Fruit fly (Drosophila melanogaster) whole organism, embryonic: ENCODE results near the gene Ids.

ENCODE experiments used
- CG10209 ChIP-seq: fragments of 200-800 bp; sonication (Bioruptor generic); optimal IDR thresholded peaks from 3 replicates; lab custom pipeline; 2017; ENCODE audit warnings: missing biosample characterization, mild to moderate bottlenecking, missing genetic modification characterization, missing genetic modification reagents
- CG10267 ChIP-seq: fragments of 200-800 bp; sonication (Bioruptor generic); optimal IDR thresholded peaks from 2 replicates; lab custom pipeline; 2018; ENCODE audit warnings: missing biosample characterization, mild to moderate bottlenecking, missing genetic modification characterization, moderate library complexity
- CG10959 ChIP-seq: fragments of 200-800 bp; sonication (Bioruptor generic); IDR thresholded peaks from 2 replicates; pipeline ENCODE4 v1.3.6; 2022; ENCODE audit warnings: missing biosample characterization, missing genetic modification characterization
- CG11695 ChIP-seq: fragments of 200-800 bp; sonication (Bioruptor generic); IDR thresholded peaks from 3 replicates; pipeline ENCODE4 v1.3.6; 2022; ENCODE audit warnings: missing biosample characterization, missing genetic modification characterization
- CG12391 ChIP-seq: fragments of 200-800 bp; sonication (Bioruptor generic); optimal IDR thresholded peaks from 3 replicates; lab custom pipeline; 2018; ENCODE audit warnings: missing biosample characterization, mild to moderate bottlenecking, missing genetic modification characterization, moderate library complexity
- CG12659 ChIP-seq: fragments of 200-800 bp; sonication (Bioruptor generic); optimal IDR thresholded peaks from 3 replicates; lab custom pipeline; 2017; ENCODE audit warnings: mild to moderate bottlenecking, missing biosample characterization, missing genetic modification reagents, missing genetic modification characterization
- CG14710 ChIP-seq: fragments of 200-800 bp; sonication (Bioruptor generic); optimal IDR thresholded peaks from 3 replicates; lab custom pipeline; 2019; ENCODE audit warnings: missing biosample characterization, mild to moderate bottlenecking, missing genetic modification characterization, moderate library complexity
- CG1603 ChIP-seq: fragments of 200-800 bp; sonication (Bioruptor generic); optimal IDR thresholded peaks from 2 replicates; lab custom pipeline; 2019; ENCODE audit warnings: missing biosample characterization, mild to moderate bottlenecking, missing genetic modification characterization, moderate library complexity
- CG16815 ChIP-seq: fragments of 200-800 bp; sonication (Bioruptor generic); optimal IDR thresholded peaks from 3 replicates; lab custom pipeline; 2017; ENCODE audit warnings: missing biosample characterization, mild to moderate bottlenecking, missing genetic modification characterization
- CG16863 ChIP-seq: fragments of 200-800 bp; sonication (Bioruptor generic); optimal IDR thresholded peaks from 3 replicates; lab custom pipeline; 2016; ENCODE audit warnings: missing biosample characterization, missing genetic modification characterization
- CG18262 ChIP-seq: fragments of 200-800 bp; optimal IDR thresholded peaks from 3 replicates; lab custom pipeline; 2019; ENCODE audit warnings: missing biosample characterization, mild to moderate bottlenecking, missing genetic modification characterization, moderate library complexity
- CG2116 ChIP-seq: fragments of 200-800 bp; sonication (Bioruptor generic); optimal IDR thresholded peaks from 3 replicates; lab custom pipeline; 2018; ENCODE audit warnings: missing biosample characterization, mild to moderate bottlenecking, missing genetic modification characterization
- CG2875 ChIP-seq: fragments of 200-800 bp; sonication (Bioruptor generic); optimal IDR thresholded peaks from 2 replicates; lab custom pipeline; 2017; ENCODE audit warnings: missing biosample characterization, mild to moderate bottlenecking, missing genetic modification characterization, missing genetic modification reagents
- CG3281 ChIP-seq: fragments of 200-800 bp; sonication (Bioruptor generic); optimal IDR thresholded peaks from 3 replicates; lab custom pipeline; 2017; ENCODE audit warnings: missing biosample characterization, mild to moderate bottlenecking, missing genetic modification characterization
- CG7372 ChIP-seq: fragments of 200-800 bp; sonication (Bioruptor generic); IDR thresholded peaks from 2 replicates; pipeline ENCODE4 v1.3.6; 2022; ENCODE audit warnings: missing biosample characterization, missing genetic modification characterization
- CG7745 ChIP-seq: fragments of 200-800 bp; sonication (Bioruptor generic); optimal IDR thresholded peaks from 2 replicates; lab custom pipeline; 2018; ENCODE audit warnings: missing biosample characterization, mild to moderate bottlenecking, missing genetic modification characterization, moderate library complexity
- CG7786 ChIP-seq: fragments of 200-800 bp; sonication (Bioruptor generic); optimal IDR thresholded peaks from 2 replicates; lab custom pipeline; 2016; ENCODE audit warnings: missing biosample characterization, missing genetic modification characterization
- CG7839 ChIP-seq: fragments of 200-800 bp; sonication (Bioruptor generic); optimal IDR thresholded peaks from 3 replicates; lab custom pipeline; 2018; ENCODE audit warnings: missing biosample characterization, mild to moderate bottlenecking, missing genetic modification characterization, moderate library complexity
- Chrac-16 ChIP-seq: fragments of 200-800 bp; sonication (Bioruptor generic); optimal IDR thresholded peaks from 3 replicates; lab custom pipeline; 2016; ENCODE audit warnings: missing biosample characterization, missing genetic modification characterization
- D ChIP-seq, 2 experiments: fragments of 200-800 bp in 1 of 2; fragments of >200 bp in 1 of 2; sonication (Bioruptor generic) in 1 of 2; optimal IDR thresholded peaks; 2 replicates in 1 of 2; 3 replicates in 1 of 2; lab custom pipeline; 2017; ENCODE audit warnings: mild to moderate bottlenecking in 1 of 2, missing biosample characterization in 1 of 2, missing genetic modification characterization in 1 of 2, missing genetic modification reagents in 1 of 2
- Dek ChIP-seq: fragments of 200-800 bp; sonication (Bioruptor generic); optimal IDR thresholded peaks from 3 replicates; lab custom pipeline; 2019; ENCODE audit warnings: missing biosample characterization, mild to moderate bottlenecking, missing genetic modification characterization, moderate library complexity
- Dip3 ChIP-seq: fragments of 200-800 bp; sonication (Bioruptor generic); optimal IDR thresholded peaks from 3 replicates; lab custom pipeline; 2016; ENCODE audit warnings: missing biosample characterization, missing genetic modification characterization
- Gsc ChIP-seq: fragments of 200-800 bp; sonication (Bioruptor generic); IDR thresholded peaks from 2 replicates; pipeline ENCODE4 v1.3.6; 2022; ENCODE audit warnings: missing biosample characterization, missing genetic modification characterization
- Lpt ChIP-seq: fragments of >200 bp; optimal IDR thresholded peaks from 2 replicates; lab custom pipeline; 2018; ENCODE audit warnings: missing biosample characterization, missing genetic modification characterization
- Med ChIP-seq: fragments of 200-800 bp; sonication (Bioruptor generic); peaks from one replicate; lab custom pipeline; 2016; ENCODE audit warnings: missing biosample characterization, missing genetic modification characterization, mild to moderate bottlenecking, inconsistent platforms, moderate library complexity
- Spps ChIP-seq: fragments of 200-800 bp; sonication (Bioruptor generic); optimal IDR thresholded peaks from 2 replicates; lab custom pipeline; 2018; ENCODE audit warnings: missing biosample characterization, mild to moderate bottlenecking, missing genetic modification characterization
- Ssrp ChIP-seq: fragments of 200-800 bp; sonication (Bioruptor generic); optimal IDR thresholded peaks from 2 replicates; lab custom pipeline; 2018; ENCODE audit warnings: missing biosample characterization, mild to moderate bottlenecking, missing genetic modification characterization, moderate library complexity
- TFAM ChIP-seq: fragments of 200-800 bp; sonication (Bioruptor generic); optimal IDR thresholded peaks from 2 replicates; lab custom pipeline; 2017; ENCODE audit warnings: missing biosample characterization, missing genetic modification characterization, inconsistent platforms
- Usf ChIP-seq: fragments of 200-800 bp; sonication (Bioruptor generic); optimal IDR thresholded peaks from 2 replicates; lab custom pipeline; 2017; ENCODE audit warnings: missing genotype, missing biosample characterization, missing genetic modification characterization
- Xbp1 ChIP-seq: fragments of 200-800 bp; sonication (Bioruptor generic); optimal IDR thresholded peaks from 3 replicates; lab custom pipeline; 2016; ENCODE audit warnings: missing biosample characterization, mild to moderate bottlenecking, missing genetic modification characterization
- ac ChIP-seq: fragments of 200-800 bp; sonication (Bioruptor generic); optimal IDR thresholded peaks from 3 replicates; lab custom pipeline; 2017; ENCODE audit warnings: missing biosample characterization, mild to moderate bottlenecking, missing genetic modification characterization
- aop ChIP-seq: fragments of 200-800 bp; sonication (Bioruptor generic); IDR thresholded peaks from 2 replicates; pipeline ENCODE4 v1.3.6; 2022; ENCODE audit warnings: missing biosample characterization, missing genetic modification characterization
- chinmo ChIP-seq: fragments of 200-800 bp; sonication (Bioruptor generic); IDR thresholded peaks from 4 replicates; pipeline ENCODE4 v1.3.6; 2022; ENCODE audit warnings: missing biosample characterization, missing genetic modification characterization; ENCODE audit not compliant: partially characterized antibody
- emc ChIP-seq: fragments of 200-800 bp; sonication (Bioruptor generic); optimal IDR thresholded peaks from 2 replicates; lab custom pipeline; 2016; ENCODE audit warnings: missing biosample characterization, missing genetic modification characterization
- esg ChIP-seq: fragments of 200-800 bp; sonication (Bioruptor generic); conservative IDR thresholded peaks from 2 replicates; pipeline ENCODE4 v1.3.6; 2022; ENCODE audit warnings: missing biosample characterization, missing genetic modification characterization
- fd102C ChIP-seq: fragments of 200-800 bp; sonication (Bioruptor generic); optimal IDR thresholded peaks from 2 replicates; lab custom pipeline; 2018; ENCODE audit warnings: missing biosample characterization, mild to moderate bottlenecking, missing genetic modification characterization, moderate library complexity
- gem ChIP-seq: fragments of 200-800 bp; sonication (Bioruptor generic); optimal IDR thresholded peaks from 2 replicates; lab custom pipeline; 2019; ENCODE audit warnings: missing biosample characterization, mild to moderate bottlenecking, missing genetic modification characterization, moderate library complexity
- h ChIP-seq: fragments of >200 bp; optimal IDR thresholded peaks from 2 replicates; lab custom pipeline; 2017
- lbe ChIP-seq: fragments of 200-800 bp; sonication (Bioruptor generic); optimal IDR thresholded peaks from 2 replicates; lab custom pipeline; 2016; ENCODE audit warnings: missing biosample characterization, mild to moderate bottlenecking, missing genetic modification characterization
- lola ChIP-seq, 3 experiments: fragments of >200 bp in 2 of 3; fragments of 200-800 bp in 1 of 3; sonication (Bioruptor generic) in 1 of 3; optimal IDR thresholded peaks; 2 replicates each; lab custom pipeline; 2017 to 2019; ENCODE audit warnings: missing biosample characterization in 3 of 3, missing genetic modification characterization in 3 of 3, mild to moderate bottlenecking in 1 of 3, moderate library complexity in 1 of 3
- nerfin-2 ChIP-seq: fragments of 200-800 bp; sonication (Bioruptor generic); IDR thresholded peaks from 2 replicates; pipeline ENCODE4 v1.3.6; 2022; ENCODE audit warnings: missing biosample characterization, missing genetic modification characterization; ENCODE audit not compliant: partially characterized antibody
- nom ChIP-seq: fragments of 200-800 bp; sonication (Bioruptor generic); optimal IDR thresholded peaks from 2 replicates; lab custom pipeline; 2017; ENCODE audit warnings: missing biosample characterization, missing genetic modification characterization, mild to moderate bottlenecking, moderate library complexity, missing genetic modification reagents
- onecut ChIP-seq: fragments of 200-800 bp; sonication (Bioruptor generic); IDR thresholded peaks from 2 replicates; pipeline ENCODE4 v1.3.6; 2022; ENCODE audit warnings: missing biosample characterization, missing genetic modification characterization
- pho ChIP-seq: fragments of 200-800 bp; sonication (Bioruptor generic); optimal IDR thresholded peaks from 2 replicates; lab custom pipeline; 2016; ENCODE audit warnings: missing biosample characterization, missing genetic modification characterization
- phol ChIP-seq: fragments of 200-800 bp; sonication (Bioruptor generic); optimal IDR thresholded peaks from 3 replicates; lab custom pipeline; 2018; ENCODE audit warnings: missing biosample characterization, mild to moderate bottlenecking, missing genetic modification characterization, moderate library complexity
- sens ChIP-seq: fragments of 200-800 bp; sonication (Bioruptor generic); peaks from one replicate; lab custom pipeline; 2016; ENCODE audit warnings: missing biosample characterization, missing genetic modification characterization
- trem ChIP-seq: fragments of 200-800 bp; optimal IDR thresholded peaks from 3 replicates; lab custom pipeline; 2019; ENCODE audit warnings: missing biosample characterization, mild to moderate bottlenecking, missing genetic modification characterization, moderate library complexity
- unpg ChIP-seq: fragments of 200-800 bp; sonication (Bioruptor generic); optimal IDR thresholded peaks from 3 replicates; lab custom pipeline; 2018; ENCODE audit warnings: missing biosample characterization, mild to moderate bottlenecking, missing genetic modification characterization, moderate library complexity
- zf30C ChIP-seq: fragments of 200-800 bp; sonication (Bioruptor generic); optimal IDR thresholded peaks from 3 replicates; lab custom pipeline; 2018; ENCODE audit warnings: missing biosample characterization, mild to moderate bottlenecking, missing genetic modification characterization
- zfh1 ChIP-seq: fragments of 200-800 bp; sonication (Bioruptor generic); IDR thresholded peaks from 3 replicates; pipeline ENCODE4 v1.3.6; 2022; ENCODE audit warnings: missing biosample characterization, missing genetic modification characterization

Ids gene

DNA sequence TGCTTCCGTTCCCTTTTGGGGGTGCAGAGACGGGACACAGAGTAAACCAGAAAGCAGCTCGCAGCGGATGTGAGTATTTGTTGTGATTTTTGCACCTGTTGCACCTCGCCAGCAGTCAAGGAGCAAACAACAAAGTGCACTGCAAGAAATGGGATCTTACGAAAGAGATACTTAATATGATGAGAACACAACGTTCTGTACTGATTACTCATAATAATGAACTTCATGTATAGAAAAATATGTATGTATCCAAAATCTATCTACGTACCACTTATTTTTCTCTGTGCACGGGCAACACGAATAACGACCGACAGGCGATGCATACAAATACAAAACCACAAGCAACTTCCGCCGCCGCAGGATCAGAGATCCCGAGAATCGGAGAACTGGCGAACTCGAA, 19.8 kb downstream of the Ids start (continued):
- no peak for TF ChIP-seq chinmo (GFP tag; lab: Robert Waterston, UW)
- TF ChIP-seq gem (tag; lab: Kevin White, UChicago): peak; percentile 30
- TF ChIP-seq CG10959 (GFP tag; lab: Robert Waterston, UW): peak; percentile 35; the same call in 1 of the 2 replicates
- TF ChIP-seq zf30C (GFP tag; lab: Kevin White, UChicago): peak; percentile 56
- peak; percentile 4 for TF ChIP-seq trem
- peak; percentile 72 for TF ChIP-seq Med (GFP tag; lab: Kevin White, UChicago)
- peak; percentile 24 for TF ChIP-seq CG16815
- peak; percentile 25 for TF ChIP-seq unpg (GFP tag; lab: Kevin White, UChicago)
- TF ChIP-seq Ssrp (tag; lab: Kevin White, UChicago): peak; percentile 18
- peak; percentile 15 for TF ChIP-seq CG12391
- peak; percentile 28 for TF ChIP-seq CG10209 (GFP tag; lab: Kevin White, UChicago)
- peak; percentile 29 for TF ChIP-seq phol (tag; lab: Kevin White, UChicago)
- TF ChIP-seq CG2875 (GFP tag; lab: Kevin White, UChicago): peak; percentile 3
- TF ChIP-seq CG7839 (tag; lab: Kevin White, UChicago): peak; percentile 8
- TF ChIP-seq Dip3 (GFP tag; lab: Kevin White, UChicago): no peak
- TF ChIP-seq sens (GFP tag; lab: Kevin White, UChicago): peak; percentile 83
- TF ChIP-seq CG14710 (tag; lab: Kevin White, UChicago): peak; percentile 22
- no peak for TF ChIP-seq CG7745
- TF ChIP-seq CG12659: no peak
- no peak for TF ChIP-seq pho (GFP tag; lab: Kevin White, UChicago)
- TF ChIP-seq Chrac-16: peak; percentile 23
- TF ChIP-seq CG11695 (GFP tag; lab: Robert Waterston, UW): no peak
- TF ChIP-seq TFAM (GFP tag; lab: Kevin White, UChicago): no peak
- peak in 1 of 3 experiments; percentile 41 for TF ChIP-seq lola (GFP tag; optimal IDR thresholded peaks at IDR 0.05; lab: Kevin White, UChicago)
- no peak for TF ChIP-seq emc (GFP tag; lab: Kevin White, UChicago)
- no peak for TF ChIP-seq Dek (tag; lab: Kevin White, UChicago)
- no peak for TF ChIP-seq CG2116
- TF ChIP-seq Lpt (GFP tag; lab: Kevin White, UChicago): no peak
- no peak for TF ChIP-seq D (optimal IDR thresholded peaks at IDR 0.05; lab: Kevin White, UChicago)
- peak; percentile 35 for TF ChIP-seq D (GFP tag; optimal IDR thresholded peaks at IDR 0.05; lab: Kevin White, UChicago)
- TF ChIP-seq onecut (GFP tag; lab: Robert Waterston, UW): no peak
- no peak for TF ChIP-seq nerfin-2 (GFP tag; lab: Robert Waterston, UW)
- TF ChIP-seq esg (GFP tag; lab: Robert Waterston, UW): peak; percentile 8; the same call in 1 of the 2 replicates
- TF ChIP-seq CG18262 (tag; lab: Kevin White, UChicago): peak; percentile 32
- TF ChIP-seq Usf: no peak
- TF ChIP-seq CG1603: peak; percentile 40
- TF ChIP-seq CG7786: peak; percentile 3
- peak; percentile 1 for TF ChIP-seq CG10267 (tag; lab: Kevin White, UChicago)
- peak; percentile 85 for TF ChIP-seq nom (GFP tag; lab: Kevin White, UChicago)
- TF ChIP-seq fd102C: peak; percentile 11
- TF ChIP-seq Spps (tag; lab: Kevin White, UChicago): no peak
- no peak for TF ChIP-seq CG3281 (GFP tag; lab: Kevin White, UChicago)
- TF ChIP-seq h (lab: Kevin White, UChicago): no peak
- peak; percentile 80 for TF ChIP-seq lbe (GFP tag; lab: Kevin White, UChicago)
- no peak for TF ChIP-seq aop (GFP tag; lab: Robert Waterston, UW)
- TF ChIP-seq CG16863 (GFP tag; lab: Kevin White, UChicago): peak; percentile 14
- TF ChIP-seq Gsc: no peak
- peak; percentile 9 for TF ChIP-seq Xbp1 (GFP tag; lab: Kevin White, UChicago)
- TF ChIP-seq CG7372 (GFP tag; lab: Robert Waterston, UW): no peak
- peak; percentile 58; the same call in 2 of the 3 replicates for TF ChIP-seq zfh1 (GFP tag; lab: Robert Waterston, UW)
- peak; percentile 55 for TF ChIP-seq ac
